Worm (Caenorhabditis elegans): ENCODE data around the gene sri-21.

DNA sequence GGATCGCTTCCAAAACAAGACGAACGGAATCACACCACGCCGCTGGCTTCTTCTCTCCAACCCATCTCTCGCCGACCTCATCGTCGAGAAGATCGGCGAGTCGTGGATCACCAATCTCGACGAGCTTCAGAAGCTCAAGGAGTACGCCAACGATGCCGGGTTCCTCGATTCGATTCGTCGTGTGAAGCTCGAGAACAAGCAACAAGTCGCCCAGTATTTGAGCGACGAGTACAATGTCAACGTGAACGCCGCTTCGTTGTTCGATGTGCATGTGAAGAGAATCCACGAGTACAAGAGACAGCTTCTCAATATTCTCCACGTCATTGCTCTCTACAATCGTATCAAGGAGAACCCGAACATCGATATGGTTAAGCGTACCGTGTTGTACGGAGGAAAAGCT lies 34.0 kb downstream of the sri-21 start:
- TF ChIP-seq him-1 (tag; optimal IDR thresholded peaks at IDR 0.05) (no peak), dao-5 (tag; optimal IDR thresholded peaks at IDR 0.05) (no peak)
